Fruit fly (Drosophila melanogaster) whole organism, embryonic: Measurements from ENCODE around the gene Ice2.
A peak's percentile ranks its signal among the peaks of the same experiment; 100 is the strongest.

Source experiments
- B-H2 ChIP-seq: fragments of 200-800 bp; sonication (Bioruptor generic); optimal IDR thresholded peaks from 2 replicates; lab custom pipeline; 2018; ENCODE audit warnings: missing biosample characterization, mild to moderate bottlenecking, missing genetic modification characterization
- Blimp-1 ChIP-seq: fragments of 200-800 bp; sonication (Bioruptor generic); optimal IDR thresholded peaks from 3 replicates; lab custom pipeline; 2018; ENCODE audit warnings: missing biosample characterization, missing genetic modification characterization, mild to moderate bottlenecking, moderate library complexity, missing genetic modification reagents
- CG10366 ChIP-seq: fragments of 200-800 bp; sonication (Bioruptor generic); IDR thresholded peaks from 2 replicates; pipeline ENCODE4 v1.3.6; 2022; ENCODE audit warnings: missing biosample characterization, missing genetic modification characterization
- CG11247 ChIP-seq: fragments of 200-800 bp; sonication (Bioruptor generic); IDR thresholded peaks from 2 replicates; pipeline ENCODE4 v1.3.6; 2022; ENCODE audit warnings: missing biosample characterization, missing genetic modification characterization
- CG11560 ChIP-seq: fragments of 200-800 bp; sonication (Bioruptor generic); IDR thresholded peaks from 3 replicates; pipeline ENCODE4 v1.3.6; 2022; ENCODE audit warnings: missing biosample characterization, missing genetic modification characterization
- CG13296 ChIP-seq: fragments of 200-800 bp; sonication (Bioruptor generic); optimal IDR thresholded peaks from 3 replicates; lab custom pipeline; 2018; ENCODE audit warnings: missing biosample characterization, mild to moderate bottlenecking, missing genetic modification characterization
- CG15601 ChIP-seq: fragments of 200-800 bp; sonication (Bioruptor generic); optimal IDR thresholded peaks from 3 replicates; lab custom pipeline; 2019; ENCODE audit warnings: missing biosample characterization, mild to moderate bottlenecking, missing genetic modification characterization, moderate library complexity
- CG1792 ChIP-seq: fragments of 200-800 bp; sonication (Bioruptor generic); optimal IDR thresholded peaks from 2 replicates; lab custom pipeline; 2016; ENCODE audit warnings: missing biosample characterization, missing genetic modification characterization
- CG18476 ChIP-seq: fragments of 200-800 bp; sonication (Bioruptor generic); optimal IDR thresholded peaks from 2 replicates; lab custom pipeline; 2016; ENCODE audit warnings: missing biosample characterization, mild to moderate bottlenecking, missing genetic modification characterization
- CG31224 ChIP-seq: fragments of 200-800 bp; sonication (Bioruptor generic); IDR thresholded peaks from 2 replicates; pipeline ENCODE4 v1.3.6; 2022; ENCODE audit warnings: missing biosample characterization, missing genetic modification characterization
- CG31388 ChIP-seq: fragments of 200-800 bp; sonication (Bioruptor generic); optimal IDR thresholded peaks from 2 replicates; lab custom pipeline; 2016; ENCODE audit warnings: missing biosample characterization, missing genetic modification characterization
- CG3281 ChIP-seq: fragments of 200-800 bp; sonication (Bioruptor generic); optimal IDR thresholded peaks from 3 replicates; lab custom pipeline; 2017; ENCODE audit warnings: missing biosample characterization, mild to moderate bottlenecking, missing genetic modification characterization
- CG43689 ChIP-seq: fragments of 200-800 bp; sonication (Bioruptor generic); IDR thresholded peaks from 2 replicates; pipeline ENCODE4 v1.3.6; 2022; ENCODE audit warnings: missing biosample characterization, missing genetic modification characterization
- CG6175 ChIP-seq: fragments of 200-800 bp; sonication (Bioruptor generic); IDR thresholded peaks from 3 replicates; pipeline ENCODE4 v1.3.6; 2022; ENCODE audit warnings: missing biosample characterization, missing genetic modification characterization
- CG6854 ChIP-seq: fragments of 200-800 bp; sonication (Bioruptor generic); optimal IDR thresholded peaks from 3 replicates; lab custom pipeline; 2017; ENCODE audit warnings: missing biosample characterization, mild to moderate bottlenecking, missing genetic modification characterization
- CG8290 ChIP-seq, 3 experiments: fragments of 200-800 bp; sonication (Bioruptor generic); optimal IDR thresholded peaks; 2 replicates each; lab custom pipeline; 2016 to 2019; ENCODE audit warnings: missing biosample characterization in 3 of 3, missing genetic modification characterization in 3 of 3, mild to moderate bottlenecking in 2 of 3, moderate library complexity in 1 of 3
- CG8478 ChIP-seq: fragments of >200 bp; optimal IDR thresholded peaks from 2 replicates; lab custom pipeline; 2018
- CG9727 ChIP-seq: fragments of 200-800 bp; sonication (Bioruptor generic); optimal IDR thresholded peaks from 3 replicates; lab custom pipeline; 2017; ENCODE audit warnings: missing biosample characterization, mild to moderate bottlenecking, missing genetic modification characterization
- Dad ChIP-seq: fragments of 200-800 bp; sonication (Bioruptor generic); optimal IDR thresholded peaks from 3 replicates; lab custom pipeline; 2016; ENCODE audit warnings: missing biosample characterization, missing genetic modification characterization
- Dp ChIP-seq: fragments of 200-800 bp; sonication (Bioruptor generic); optimal IDR thresholded peaks from 2 replicates; lab custom pipeline; 2018; ENCODE audit warnings: missing biosample characterization, mild to moderate bottlenecking, missing genetic modification characterization, moderate library complexity
- ERR ChIP-seq: fragments of 200-800 bp; sonication (Bioruptor generic); optimal IDR thresholded peaks from 2 replicates; lab custom pipeline; 2016; ENCODE audit warnings: missing biosample characterization, missing genetic modification characterization
- Fer1 ChIP-seq: fragments of 200-800 bp; sonication (Bioruptor generic); optimal IDR thresholded peaks from 2 replicates; lab custom pipeline; 2017; ENCODE audit warnings: missing biosample characterization, mild to moderate bottlenecking, missing genetic modification characterization
- H2.0 ChIP-seq: fragments of 200-800 bp; sonication (Bioruptor generic); IDR thresholded peaks from 2 replicates; pipeline ENCODE4 v1.3.6; 2022; ENCODE audit warnings: missing biosample characterization, missing genetic modification characterization
- HLH4C ChIP-seq: fragments of 200-800 bp; sonication (Bioruptor generic); IDR thresholded peaks from 3 replicates; pipeline ENCODE4 v1.3.6; 2022; ENCODE audit warnings: missing biosample characterization, missing genetic modification characterization; ENCODE audit not compliant: partially characterized antibody
- Jarid2 ChIP-seq: fragments of 200-800 bp; sonication (Bioruptor generic); optimal IDR thresholded peaks from 3 replicates; lab custom pipeline; 2017; ENCODE audit warnings: mild to moderate bottlenecking, missing biosample characterization, missing genetic modification reagents, missing genetic modification characterization
- NC2α ChIP-seq: fragments of 200-800 bp; sonication (Bioruptor generic); optimal IDR thresholded peaks from 2 replicates; lab custom pipeline; 2016; ENCODE audit warnings: missing biosample characterization, missing genetic modification characterization
- Sox100B ChIP-seq: fragments of 200-800 bp; sonication (Bioruptor generic); optimal IDR thresholded peaks from 3 replicates; lab custom pipeline; 2018; ENCODE audit warnings: missing biosample characterization, mild to moderate bottlenecking, missing genetic modification characterization
- Trl ChIP-seq, 3 experiments: fragments of >200 bp in 2 of 3; fragments of 200-800 bp in 1 of 3; sonication (Bioruptor generic) in 1 of 3; optimal IDR thresholded peaks; 2 replicates in 1 of 3; 3 replicates in 2 of 3; lab custom pipeline; 2016 to 2017; ENCODE audit warnings: missing biosample characterization in 1 of 3, missing genetic modification characterization in 1 of 3
- ab ChIP-seq: fragments of 200-800 bp; sonication (Bioruptor generic); optimal IDR thresholded peaks from 2 replicates; lab custom pipeline; 2016; ENCODE audit warnings: missing biosample characterization, missing genetic modification characterization
- ac ChIP-seq: fragments of 200-800 bp; sonication (Bioruptor generic); optimal IDR thresholded peaks from 3 replicates; lab custom pipeline; 2017; ENCODE audit warnings: missing biosample characterization, mild to moderate bottlenecking, missing genetic modification characterization
- bcd ChIP-seq: fragments of 200-800 bp; sonication (Bioruptor generic); optimal IDR thresholded peaks from 2 replicates; lab custom pipeline; 2017; ENCODE audit warnings: missing biosample characterization, mild to moderate bottlenecking, missing genetic modification characterization
- cad ChIP-seq: fragments of >200 bp; optimal IDR thresholded peaks from 2 replicates; lab custom pipeline; 2017; ENCODE audit warnings: missing biosample characterization, missing genetic modification characterization
- chm ChIP-seq: fragments of 200-800 bp; sonication (Bioruptor generic); IDR thresholded peaks from 2 replicates; pipeline ENCODE4 v1.3.6; 2022; ENCODE audit warnings: missing biosample characterization, missing genetic modification characterization
- dysf ChIP-seq: fragments of 200-800 bp; sonication (Bioruptor generic); IDR thresholded peaks from 3 replicates; pipeline ENCODE4 v1.3.6; 2022; ENCODE audit warnings: missing biosample characterization, missing genetic modification characterization
- eyg ChIP-seq: fragments of 200-800 bp; sonication (Bioruptor generic); optimal IDR thresholded peaks from 3 replicates; lab custom pipeline; 2016; ENCODE audit warnings: missing biosample characterization, missing genetic modification characterization
- gce ChIP-seq: fragments of 200-800 bp; sonication (Bioruptor generic); IDR thresholded peaks from 3 replicates; pipeline ENCODE4 v1.3.6; 2022; ENCODE audit warnings: missing biosample characterization, missing genetic modification characterization
- ham ChIP-seq: fragments of 200-800 bp; sonication (Bioruptor generic); IDR thresholded peaks from 2 replicates; pipeline ENCODE4 v1.3.6; 2022; ENCODE audit warnings: missing biosample characterization, missing genetic modification characterization
- her ChIP-seq: fragments of 200-800 bp; sonication (Bioruptor generic); optimal IDR thresholded peaks from 2 replicates; lab custom pipeline; 2016; ENCODE audit warnings: missing biosample characterization, missing genetic modification characterization
- hkb ChIP-seq, 2 experiments: fragments of 200-800 bp in 1 of 2; fragments of >200 bp in 1 of 2; sonication (Bioruptor generic) in 1 of 2; IDR thresholded peaks in 1 of 2; optimal IDR thresholded peaks in 1 of 2; 2 replicates each; pipeline versions ENCODE4 v1.3.6 to Lab custom; 2017 to 2022; ENCODE audit warnings: missing biosample characterization in 1 of 2, missing genetic modification characterization in 1 of 2
- insv ChIP-seq, 2 experiments: fragments of 200-800 bp; sonication (Bioruptor generic); optimal IDR thresholded peaks; 3 replicates each; lab custom pipeline; 2016 to 2018; ENCODE audit warnings: missing biosample characterization in 2 of 2, missing genetic modification characterization in 2 of 2
- jumu ChIP-seq: fragments of 200-800 bp; sonication (Bioruptor generic); optimal IDR thresholded peaks from 3 replicates; lab custom pipeline; 2016; ENCODE audit warnings: missing biosample characterization, missing genetic modification characterization
- lmd ChIP-seq: fragments of 200-800 bp; sonication (Bioruptor generic); IDR thresholded peaks from 2 replicates; pipeline ENCODE4 v1.3.6; 2022; ENCODE audit warnings: missing biosample characterization, missing genetic modification characterization
- mam ChIP-seq: fragments of 200-800 bp; sonication (Bioruptor generic); optimal IDR thresholded peaks from 3 replicates; lab custom pipeline; 2016; ENCODE audit warnings: missing biosample characterization, missing genetic modification characterization
- mld ChIP-seq: fragments of 200-800 bp; sonication (Bioruptor generic); IDR thresholded peaks from 3 replicates; pipeline ENCODE4 v1.3.6; 2022; ENCODE audit warnings: missing biosample characterization, missing genetic modification characterization; ENCODE audit not compliant: partially characterized antibody
- pb ChIP-seq: fragments of 200-800 bp; sonication (Bioruptor generic); optimal IDR thresholded peaks from 3 replicates; lab custom pipeline; 2016; ENCODE audit warnings: missing biosample characterization, missing genetic modification characterization
- pzg ChIP-seq: fragments of 200-800 bp; sonication (Bioruptor generic); optimal IDR thresholded peaks from 3 replicates; lab custom pipeline; 2018; ENCODE audit warnings: missing biosample characterization, mild to moderate bottlenecking, missing genetic modification characterization, moderate library complexity
- salm ChIP-seq: fragments of 200-800 bp; sonication (Bioruptor generic); optimal IDR thresholded peaks from 2 replicates; lab custom pipeline; 2018; ENCODE audit warnings: missing biosample characterization, mild to moderate bottlenecking, missing genetic modification characterization
- sima ChIP-seq: fragments of 200-800 bp; sonication (Bioruptor generic); optimal IDR thresholded peaks from 2 replicates; lab custom pipeline; 2016; ENCODE audit warnings: missing biosample characterization, missing genetic modification characterization
- sob ChIP-seq: fragments of 200-800 bp; sonication (Bioruptor generic); IDR thresholded peaks from 2 replicates; pipeline ENCODE4 v1.3.6; 2022; ENCODE audit warnings: missing biosample characterization, missing genetic modification characterization
- toy ChIP-seq: fragments of 200-800 bp; sonication (Bioruptor generic); IDR thresholded peaks from 2 replicates; pipeline ENCODE4 v1.3.6; 2022; ENCODE audit warnings: missing biosample characterization, missing genetic modification characterization
- trem ChIP-seq: fragments of 200-800 bp; optimal IDR thresholded peaks from 3 replicates; lab custom pipeline; 2019; ENCODE audit warnings: missing biosample characterization, mild to moderate bottlenecking, missing genetic modification characterization, moderate library complexity

Ice2 gene

DNA sequence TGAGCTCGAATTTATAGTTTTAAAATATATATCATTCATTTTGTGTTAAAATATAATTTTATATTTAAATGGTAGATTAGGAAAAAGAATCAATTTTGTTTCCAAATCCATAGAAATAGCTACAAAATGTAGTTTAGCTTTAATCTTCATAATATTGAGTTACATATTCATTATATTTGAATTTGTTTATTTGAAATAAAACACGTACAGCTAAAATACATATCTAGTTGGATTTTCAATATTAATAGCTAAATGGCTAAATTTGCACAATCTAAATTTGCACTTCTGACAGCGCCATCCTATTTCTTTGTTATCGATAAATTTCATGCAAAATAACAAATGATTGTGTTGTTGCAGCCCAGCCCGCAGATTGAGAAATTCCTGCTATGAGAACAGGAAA is 3.9 kb downstream of the Ice2 start, which contains the start of gene Usp8 (continued):
- no peak for TF ChIP-seq ham (GFP tag; lab: Robert Waterston, UW)
- TF ChIP-seq hkb (optimal IDR thresholded peaks at IDR 0.05; lab: Kevin White, UChicago) = no peak
- no peak for TF ChIP-seq hkb (GFP tag; IDR thresholded peaks at IDR 0.05; lab: Robert Waterston, UW)
- TF ChIP-seq salm (tag; lab: Kevin White, UChicago) = no peak
- no peak for TF ChIP-seq sima
- TF ChIP-seq Dp = peak; percentile 10
- 0 out of 3 replicates have a peak, but pooled peaks have one; percentile 47 for TF ChIP-seq HLH4C (GFP tag; lab: Robert Waterston, UW)
- no peak for TF ChIP-seq B-H2 (GFP tag; lab: Kevin White, UChicago)
- TF ChIP-seq Dad (GFP tag; lab: Kevin White, UChicago) = no peak
- TF ChIP-seq CG18476 (GFP tag; lab: Kevin White, UChicago) = no peak
- no peak for TF ChIP-seq CG13296 (GFP tag; lab: Kevin White, UChicago)
- TF ChIP-seq ab (GFP tag; lab: Kevin White, UChicago) = no peak
- no peak for TF ChIP-seq NC2α
- TF ChIP-seq CG6175 (GFP tag; lab: Robert Waterston, UW) = no peak
- TF ChIP-seq CG11560 = no peak
- TF ChIP-seq CG9727 (GFP tag; lab: Kevin White, UChicago) = peak; percentile 42
- no peak for TF ChIP-seq CG8478 (lab: Kevin White, UChicago)
- no peak; the same call in 1 of the 2 replicates for TF ChIP-seq CG10366 (GFP tag; lab: Robert Waterston, UW)
- no peak for TF ChIP-seq CG6854
- peak in 1 of 2 experiments; percentile 26 for TF ChIP-seq insv (GFP tag; optimal IDR thresholded peaks at IDR 0.05; lab: Kevin White, UChicago)
- no peak for TF ChIP-seq pb (GFP tag; lab: Kevin White, UChicago)
- peak; percentile 24 for TF ChIP-seq pzg (GFP tag; lab: Kevin White, UChicago)
- TF ChIP-seq Blimp-1 (GFP tag; lab: Kevin White, UChicago) = no peak
- TF ChIP-seq CG1792 (GFP tag; lab: Kevin White, UChicago) = no peak
- TF ChIP-seq ac (GFP tag; lab: Kevin White, UChicago) = no peak
- TF ChIP-seq Fer1 (GFP tag; lab: Kevin White, UChicago) = no peak
- 0 out of 3 replicates have a peak, but pooled peaks have one; percentile 40 for TF ChIP-seq dysf (GFP tag; lab: Robert Waterston, UW)
- TF ChIP-seq lmd (GFP tag; lab: Robert Waterston, UW) = no peak
- no peak for TF ChIP-seq ERR (GFP tag; lab: Kevin White, UChicago)
- TF ChIP-seq gce = no peak
- no peak for TF ChIP-seq mam (GFP tag; lab: Kevin White, UChicago)
- TF ChIP-seq Jarid2 (GFP tag; lab: Kevin White, UChicago) = no peak
- TF ChIP-seq trem (tag; lab: Kevin White, UChicago) = peak; percentile 38
- TF ChIP-seq eyg (GFP tag; lab: Kevin White, UChicago) = no peak
- TF ChIP-seq mld = no peak
- TF ChIP-seq jumu (GFP tag; lab: Kevin White, UChicago) = no peak
- TF ChIP-seq CG11247 (GFP tag; lab: Robert Waterston, UW) = no peak
- TF ChIP-seq her (GFP tag; lab: Kevin White, UChicago) = no peak
- peak; percentile 1 for TF ChIP-seq CG15601 (tag; lab: Kevin White, UChicago)
- TF ChIP-seq CG3281 = no peak
- no peak for TF ChIP-seq CG31224 (GFP tag; lab: Robert Waterston, UW)
- TF ChIP-seq Sox100B (GFP tag; lab: Kevin White, UChicago) = no peak
- TF ChIP-seq toy (GFP tag; lab: Robert Waterston, UW) = no peak
- TF ChIP-seq sob (GFP tag; lab: Robert Waterston, UW) = no peak
- no peak for TF ChIP-seq CG8290 (GFP tag; optimal IDR thresholded peaks at IDR 0.05; lab: Kevin White, UChicago)
- no peak for TF ChIP-seq CG8290 (tag; optimal IDR thresholded peaks at IDR 0.05; lab: Kevin White, UChicago)
- no peak for TF ChIP-seq chm
- no peak for TF ChIP-seq Trl (optimal IDR thresholded peaks at IDR 0.05; lab: Kevin White, UChicago)
- no peak for TF ChIP-seq Trl (GFP tag; optimal IDR thresholded peaks at IDR 0.05; lab: Kevin White, UChicago)
- TF ChIP-seq cad (GFP tag; lab: Kevin White, UChicago) = no peak
- TF ChIP-seq H2.0 = no peak
- no peak for TF ChIP-seq CG43689 (GFP tag; lab: Robert Waterston, UW)
- TF ChIP-seq CG31388 (GFP tag; lab: Kevin White, UChicago) = no peak
- TF ChIP-seq bcd (GFP tag; lab: Kevin White, UChicago) = no peak
